Fruit fly (Drosophila melanogaster): ENCODE data around the gene CG32091.
A peak's percentile ranks its signal among the peaks of the same experiment; 100 is the strongest.

Gene CG32091

DNA sequence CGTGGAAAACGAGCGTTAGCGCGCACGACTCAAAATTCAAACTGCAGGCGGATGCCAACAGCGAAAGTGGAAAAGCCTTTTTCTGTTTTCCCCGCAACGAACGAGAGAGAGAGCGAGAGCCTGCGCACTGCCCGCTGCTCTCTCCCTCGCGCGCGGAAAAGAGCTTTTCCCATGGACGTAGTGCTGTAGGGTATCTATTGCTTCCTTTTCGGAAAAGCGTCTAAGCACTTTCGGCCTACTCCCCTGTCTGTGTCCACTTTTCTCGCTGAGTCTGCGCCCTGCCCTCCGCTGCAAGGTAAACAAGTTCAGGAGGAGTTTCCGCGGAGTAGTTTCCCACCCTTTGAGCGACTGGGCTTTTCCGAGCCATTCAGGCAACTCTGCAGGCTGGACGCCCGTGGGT is 49.1 kb downstream of the CG32091 start, which contains the start of gene CG32085 (continued):
- peak; percentile 29 for TF ChIP-seq CG1233 (GFP tag; optimal IDR thresholded peaks at IDR 0.05)
- TF ChIP-seq Adf1 (GFP tag; IDR thresholded peaks at IDR 0.05): peak; percentile 41; the same call in 1 of the 2 replicates
- TF ChIP-seq HLHmδ (GFP tag; optimal IDR thresholded peaks at IDR 0.05): peak; percentile 18
- TF ChIP-seq CG12155 (GFP tag; optimal IDR thresholded peaks at IDR 0.05): peak; percentile 60
- TF ChIP-seq CG4854 (GFP tag; optimal IDR thresholded peaks at IDR 0.05): peak; percentile 17
- peak; percentile 60 for TF ChIP-seq CG7839 (tag; optimal IDR thresholded peaks at IDR 0.05)
- peak; percentile 48; the same call in 1 of the 3 replicates for TF ChIP-seq CG11695 (GFP tag; IDR thresholded peaks at IDR 0.05)
- TF ChIP-seq jumu (GFP tag; optimal IDR thresholded peaks at IDR 0.05): peak; percentile 68
- peak; percentile 91 for TF ChIP-seq CG18599 (GFP tag; optimal IDR thresholded peaks at IDR 0.05)
- TF ChIP-seq CG14441 (GFP tag; IDR thresholded peaks at IDR 0.05): peak; percentile 69
- TF ChIP-seq mld (GFP tag; IDR thresholded peaks at IDR 0.05; ENCODE audit: partially characterized antibody): 0 out of 3 replicates have a peak, but pooled peaks have one; percentile 47
- no peak for TF ChIP-seq abd-A (tag; optimal IDR thresholded peaks at IDR 0.05)
- peak; percentile 5 for TF ChIP-seq odd (GFP tag; optimal IDR thresholded peaks at IDR 0.05)
- TF ChIP-seq sens (GFP tag): peak; percentile 83
- TF ChIP-seq Dip2 (GFP tag; IDR thresholded peaks at IDR 0.05): no peak
- TF ChIP-seq CG11696 (GFP tag; IDR thresholded peaks at IDR 0.05): no peak
- TF ChIP-seq CG2116 (GFP tag; optimal IDR thresholded peaks at IDR 0.05): no peak
- TF ChIP-seq her (GFP tag; optimal IDR thresholded peaks at IDR 0.05): peak; percentile 78
- peak; percentile 53 for TF ChIP-seq eyg (GFP tag; optimal IDR thresholded peaks at IDR 0.05)
- peak; percentile 69 for TF ChIP-seq onecut (GFP tag; IDR thresholded peaks at IDR 0.05)
- TF ChIP-seq pita (GFP tag; optimal IDR thresholded peaks at IDR 0.05): no peak
- peak; percentile 84 for TF ChIP-seq NFAT (GFP tag; IDR thresholded peaks at IDR 0.05)
- TF ChIP-seq scrt (GFP tag; optimal IDR thresholded peaks at IDR 0.05): peak; percentile 31
- TF ChIP-seq Ptx1 (GFP tag; IDR thresholded peaks at IDR 0.05): peak; percentile 57
- peak; percentile 8 for TF ChIP-seq CG16815 (GFP tag; optimal IDR thresholded peaks at IDR 0.05)
- TF ChIP-seq sug (tag; optimal IDR thresholded peaks at IDR 0.05): peak; percentile 5
- no peak for TF ChIP-seq Atf-2 (GFP tag; optimal IDR thresholded peaks at IDR 0.05)
- TF ChIP-seq Atf6 (GFP tag; IDR thresholded peaks at IDR 0.05): peak; percentile 66
- TF ChIP-seq Dip3 (GFP tag; optimal IDR thresholded peaks at IDR 0.05): peak; percentile 41
- peak; percentile 23 for TF ChIP-seq org-1 (GFP tag; optimal IDR thresholded peaks at IDR 0.05)
- peak; percentile 93 for TF ChIP-seq Rfx (GFP tag; IDR thresholded peaks at IDR 0.05)
- no peak for TF ChIP-seq CG7271 (tag; optimal IDR thresholded peaks at IDR 0.05)
- TF ChIP-seq hkb (optimal IDR thresholded peaks at IDR 0.05): no peak
- TF ChIP-seq hkb (GFP tag; IDR thresholded peaks at IDR 0.05): peak; percentile 58
- TF ChIP-seq CG9876 (GFP tag; optimal IDR thresholded peaks at IDR 0.05): peak; percentile 28
- TF ChIP-seq CG17361 (GFP tag; IDR thresholded peaks at IDR 0.05): 0 out of 3 replicates have a peak, but pooled peaks have one; percentile 27
- TF ChIP-seq ci (GFP tag; IDR thresholded peaks at IDR 0.05): peak; percentile 79; the same call in 2 of the 3 replicates
- peak; percentile 57 to 74 for TF ChIP-seq dpn (GFP tag; optimal IDR thresholded peaks at IDR 0.05)
- TF ChIP-seq Lpt (GFP tag; optimal IDR thresholded peaks at IDR 0.05): no peak
- TF ChIP-seq sna (GFP tag; IDR thresholded peaks at IDR 0.05; ENCODE audit: partially characterized antibody): no peak
- no peak for TF ChIP-seq dati (GFP tag; IDR thresholded peaks at IDR 0.05)
- TF ChIP-seq H15 (GFP tag; IDR thresholded peaks at IDR 0.05): peak; percentile 41; the same call in 1 of the 3 replicates
- TF ChIP-seq CG4404 (GFP tag; IDR thresholded peaks at IDR 0.05): peak; percentile 42; the same call in 1 of the 2 replicates
- TF ChIP-seq repo (GFP tag; optimal IDR thresholded peaks at IDR 0.05): peak; percentile 28
- peak; percentile 27 for TF ChIP-seq CG17385 (GFP tag; optimal IDR thresholded peaks at IDR 0.05)
- TF ChIP-seq Side (GFP tag; optimal IDR thresholded peaks at IDR 0.05): peak; percentile 24
- peak; percentile 47 for TF ChIP-seq E2f2 (GFP tag; IDR thresholded peaks at IDR 0.05)
- peak; percentile 59 for TF ChIP-seq CG2678 (tag; optimal IDR thresholded peaks at IDR 0.05)
- no peak for TF ChIP-seq CG15479 (GFP tag; optimal IDR thresholded peaks at IDR 0.05)
- TF ChIP-seq NfI (GFP tag; optimal IDR thresholded peaks at IDR 0.05): peak; percentile 45
- TF ChIP-seq CG13894 (tag; optimal IDR thresholded peaks at IDR 0.05): peak; percentile 75
- peak; percentile 42 for TF ChIP-seq CG34376 (GFP tag; optimal IDR thresholded peaks at IDR 0.05)
